Worm (Caenorhabditis elegans) whole organism, late embryonic: ENCODE measurements around the gene ZK971.1.

ENCODE experiments used
- ceh-22 ChIP-seq: sonication (generic microtip); optimal IDR thresholded peaks from 2 replicates; lab custom pipeline; 2017; ENCODE audit warnings: missing biosample characterization, missing genetic modification characterization
- ceh-31 ChIP-seq: sonication (generic microtip); optimal IDR thresholded peaks from 2 replicates; lab custom pipeline; 2016; ENCODE audit warnings: missing genetic modification characterization, missing compliant biosample characterization
- elt-2 ChIP-seq: sonication (generic microtip); optimal IDR thresholded peaks from 2 replicates; lab custom pipeline; 2016; ENCODE audit warnings: missing genetic modification reagents, missing genetic modification characterization, missing compliant biosample characterization
- fkh-10 ChIP-seq: fragments of 150-350 bp; optimal IDR thresholded peaks from 2 replicates; lab custom pipeline; 2014; ENCODE audit warnings: missing biosample characterization, missing genetic modification reagents, missing genetic modification characterization
- hlh-30 ChIP-seq: sonication (generic microtip); optimal IDR thresholded peaks from 2 replicates; lab custom pipeline; 2017; ENCODE audit warnings: antibody characterized with exemption, missing genetic modification characterization, missing compliant biosample characterization; ENCODE audit not compliant: insufficient read depth
- madf-2 ChIP-seq: sonication (generic microtip); optimal IDR thresholded peaks from 2 replicates; lab custom pipeline; 2017; ENCODE audit warnings: missing genetic modification characterization, missing compliant biosample characterization
- syd-9 ChIP-seq: sonication (generic microtip); optimal IDR thresholded peaks from 2 replicates; lab custom pipeline; 2016; ENCODE audit warnings: mild to moderate bottlenecking, missing genetic modification characterization, moderate library complexity, missing compliant biosample characterization

- TF ChIP-seq madf-2 (tag; lab: Kevin White, UChicago) (no peak), ceh-22 (tag; lab: Kevin White, UChicago) (no peak), ceh-31 (tag; lab: Kevin White, UChicago) (no peak), elt-2 (tag; lab: Kevin White, UChicago) (no peak), syd-9 (tag; lab: Kevin White, UChicago) (no peak), fkh-10 (GFP tag; lab: Kevin White, UChicago) (no peak), hlh-30 (tag; lab: Kevin White, UChicago) (no peak)
Observed at ce11 chrII:10302646-10303045, 23.2 kb upstream of the ZK971.1 start, which contains the start of gene clpp-1.
